Worm (Caenorhabditis elegans): ENCODE data around the gene Y61B8A.6.

The Y61B8A.6 gene

ce11 chrV:17273249-17273648, 21.5 kb downstream of the Y61B8A.6 start, which contains the start of gene K10G4.10:
Gene K10G4.10 (plus strand): TSS chrV:17273549.
- no peak for TF ChIP-seq tab-1 (GFP tag; IDR thresholded peaks at IDR 0.05)
- TF ChIP-seq ztf-29 (GFP tag; IDR thresholded peaks at IDR 0.05) = no peak

- no peak for TF ChIP-seq tab-1 (GFP tag; IDR thresholded peaks at IDR 0.05)
- TF ChIP-seq T22C8.4 (GFP tag; IDR thresholded peaks at IDR 0.05) = no peak
- TF ChIP-seq klf-2 (GFP tag; conservative IDR thresholded peaks at IDR 0.05) = no peak
- TF ChIP-seq cog-1 (tag; optimal IDR thresholded peaks at IDR 0.05) = no peak
- no peak for TF ChIP-seq ztf-29 (GFP tag; IDR thresholded peaks at IDR 0.05)
- no peak for TF ChIP-seq ref-1 (GFP tag; conservative IDR thresholded peaks at IDR 0.05)
- no peak for TF ChIP-seq flt-1 (GFP tag; IDR thresholded peaks at IDR 0.05)
- TF ChIP-seq ztf-23 (GFP tag; IDR thresholded peaks at IDR 0.05) = no peak
Observed at ce11 chrV:17284159-17284558, 32.4 kb downstream of the Y61B8A.6 start.

- TF ChIP-seq ref-1 (GFP tag; conservative IDR thresholded peaks at IDR 0.05) (no peak), T22C8.4 (GFP tag; IDR thresholded peaks at IDR 0.05) (no peak), klf-2 (GFP tag; conservative IDR thresholded peaks at IDR 0.05) (no peak), cog-1 (tag; optimal IDR thresholded peaks at IDR 0.05) (no peak)
Observed at ce11 chrV:17292740-17293139, 41.0 kb downstream of the Y61B8A.6 start.

ce11 chrV:17296443-17296842, 44.7 kb downstream of the Y61B8A.6 start:
- TF ChIP-seq med-1 (GFP tag; optimal IDR thresholded peaks at IDR 0.05; ENCODE audit: insufficient read depth) = no peak
- TF ChIP-seq klf-2 (GFP tag; conservative IDR thresholded peaks at IDR 0.05) = no peak

ce11 chrV:17298657-17299056, 46.9 kb downstream of the Y61B8A.6 start:
- TF ChIP-seq tab-1 (GFP tag; IDR thresholded peaks at IDR 0.05) = no peak
- no peak for TF ChIP-seq flt-1 (GFP tag; IDR thresholded peaks at IDR 0.05)
- no peak for TF ChIP-seq ref-1 (GFP tag; conservative IDR thresholded peaks at IDR 0.05)
- no peak for TF ChIP-seq cog-1 (tag; optimal IDR thresholded peaks at IDR 0.05)
- no peak for TF ChIP-seq klf-2 (GFP tag; conservative IDR thresholded peaks at IDR 0.05)
- no peak for TF ChIP-seq ztf-29 (GFP tag; IDR thresholded peaks at IDR 0.05)
- no peak for TF ChIP-seq med-1 (GFP tag; optimal IDR thresholded peaks at IDR 0.05; ENCODE audit: insufficient read depth)
- TF ChIP-seq ztf-23 (GFP tag; IDR thresholded peaks at IDR 0.05) = no peak
- no peak for TF ChIP-seq T22C8.4 (GFP tag; IDR thresholded peaks at IDR 0.05)

ce11 chrV:17301375-17301774, 49.7 kb downstream of the Y61B8A.6 start, which contains the start of gene K10G4.5:
Gene K10G4.5 (minus strand): TSS chrV:17301475.
- TF ChIP-seq tab-1 (GFP tag; IDR thresholded peaks at IDR 0.05) (no peak), cog-1 (tag; optimal IDR thresholded peaks at IDR 0.05) (no peak), ref-1 (GFP tag; conservative IDR thresholded peaks at IDR 0.05) (no peak), ztf-23 (GFP tag; IDR thresholded peaks at IDR 0.05) (no peak), med-1 (GFP tag; optimal IDR thresholded peaks at IDR 0.05; ENCODE audit: insufficient read depth) (no peak), ztf-29 (GFP tag; IDR thresholded peaks at IDR 0.05) (no peak), T22C8.4 (GFP tag; IDR thresholded peaks at IDR 0.05) (no peak), flt-1 (GFP tag; IDR thresholded peaks at IDR 0.05) (no peak), klf-2 (GFP tag; conservative IDR thresholded peaks at IDR 0.05) (no peak)

Data from whole organism, midembryonic.